Fruit fly (Drosophila melanogaster): ENCODE results near the gene AP-1gamma.

Gene AP-1gamma

dm6 chrX:9158366-9158765 is 49.9 kb downstream of the AP-1gamma start, which contains the start of the genes Ost48 and Dlip1 (continued):
- TF ChIP-seq nerfin-1 (tag; optimal IDR thresholded peaks at IDR 0.05) (no peak), Nf-YB (GFP tag; optimal IDR thresholded peaks at IDR 0.05) (no peak), BtbVII (GFP tag; optimal IDR thresholded peaks at IDR 0.05) (no peak), eyg (GFP tag; optimal IDR thresholded peaks at IDR 0.05) (no peak), MBD-R2 (GFP tag; IDR thresholded peaks at IDR 0.05) (peak; percentile 7; the same call in 1 of the 2 replicates), rib (GFP tag; IDR thresholded peaks at IDR 0.05) (no peak), CG3065 (GFP tag; optimal IDR thresholded peaks at IDR 0.05) (no peak), CrebB (tag; optimal IDR thresholded peaks at IDR 0.05) (no peak), dmrt99B (tag; optimal IDR thresholded peaks at IDR 0.05) (no peak), CG12155 (GFP tag; optimal IDR thresholded peaks at IDR 0.05) (no peak), HLHmδ (GFP tag; optimal IDR thresholded peaks at IDR 0.05) (no peak), bab2 (GFP tag; optimal IDR thresholded peaks at IDR 0.05) (no peak), trem (tag; optimal IDR thresholded peaks at IDR 0.05) (no peak), Stat92E (GFP tag; optimal IDR thresholded peaks at IDR 0.05) (no peak), CG11398 (GFP tag; optimal IDR thresholded peaks at IDR 0.05) (no peak), CG12769 (tag; optimal IDR thresholded peaks at IDR 0.05) (no peak), CG3726 (GFP tag; IDR thresholded peaks at IDR 0.05) (no peak), run (tag; optimal IDR thresholded peaks at IDR 0.05) (no peak), CG15073 (GFP tag; optimal IDR thresholded peaks at IDR 0.05) (no peak), unpg (GFP tag; optimal IDR thresholded peaks at IDR 0.05) (no peak), Ssrp (tag; optimal IDR thresholded peaks at IDR 0.05) (no peak), CG2199 (GFP tag; IDR thresholded peaks at IDR 0.05) (no peak), CG3838 (GFP tag; optimal IDR thresholded peaks at IDR 0.05) (no peak), CG34376 (GFP tag; optimal IDR thresholded peaks at IDR 0.05) (no peak), CG4360 (GFP tag; IDR thresholded peaks at IDR 0.05) (no peak), sens-2 (GFP tag; IDR thresholded peaks at IDR 0.05) (no peak), CG1602 (GFP tag; optimal IDR thresholded peaks at IDR 0.05) (no peak), CG1832 (GFP tag; optimal IDR thresholded peaks at IDR 0.05) (no peak), ranshi (GFP tag; IDR thresholded peaks at IDR 0.05) (no peak), CG4424 (GFP tag; optimal IDR thresholded peaks at IDR 0.05) (no peak), CG11560 (tag; IDR thresholded peaks at IDR 0.05) (peak; percentile 62; the same call in 2 of the 3 replicates), Med (GFP tag) (no peak), maf-S (GFP tag; optimal IDR thresholded peaks at IDR 0.05) (no peak), Rfx (GFP tag; IDR thresholded peaks at IDR 0.05) (no peak), kni (GFP tag; optimal IDR thresholded peaks at IDR 0.05) (no peak), crc (GFP tag; optimal IDR thresholded peaks at IDR 0.05) (no peak), onecut (GFP tag; IDR thresholded peaks at IDR 0.05) (no peak), E2f2 (GFP tag; IDR thresholded peaks at IDR 0.05) (peak; percentile 65), CG9797 (GFP tag; optimal IDR thresholded peaks at IDR 0.05) (peak; percentile 67), Gsc (GFP tag; IDR thresholded peaks at IDR 0.05) (no peak), h (optimal IDR thresholded peaks at IDR 0.05) (no peak), sens (GFP tag) (no peak), br (optimal IDR thresholded peaks at IDR 0.05) (no peak), H15 (GFP tag; IDR thresholded peaks at IDR 0.05) (no peak), NC2α (GFP tag; optimal IDR thresholded peaks at IDR 0.05) (no peak), CG17359 (tag; optimal IDR thresholded peaks at IDR 0.05) (no peak), Atf-2 (GFP tag; optimal IDR thresholded peaks at IDR 0.05) (no peak), CG10959 (GFP tag; IDR thresholded peaks at IDR 0.05) (no peak), gsb (GFP tag; IDR thresholded peaks at IDR 0.05) (no peak), lilli (GFP tag; optimal IDR thresholded peaks at IDR 0.05) (no peak), CG18262 (tag; optimal IDR thresholded peaks at IDR 0.05) (no peak), CG17568 (GFP tag; optimal IDR thresholded peaks at IDR 0.05) (peak; percentile 49), CG11723 (GFP tag; optimal IDR thresholded peaks at IDR 0.05) (no peak), Antp (GFP tag; optimal IDR thresholded peaks at IDR 0.05) (no peak)
